Fruit fly (Drosophila melanogaster): ENCODE results near the gene Ns1.
A peak's percentile ranks its signal among the peaks of the same experiment; 100 is the strongest.

The Ns1 gene

dm6 chr3R:17080666-17081358 lies 8.3 kb upstream of the Ns1 start:
- TF ChIP-seq CG8478 (optimal IDR thresholded peaks at IDR 0.05) = no peak
- no peak for TF ChIP-seq CTCF (optimal IDR thresholded peaks at IDR 0.05)

DNA sequence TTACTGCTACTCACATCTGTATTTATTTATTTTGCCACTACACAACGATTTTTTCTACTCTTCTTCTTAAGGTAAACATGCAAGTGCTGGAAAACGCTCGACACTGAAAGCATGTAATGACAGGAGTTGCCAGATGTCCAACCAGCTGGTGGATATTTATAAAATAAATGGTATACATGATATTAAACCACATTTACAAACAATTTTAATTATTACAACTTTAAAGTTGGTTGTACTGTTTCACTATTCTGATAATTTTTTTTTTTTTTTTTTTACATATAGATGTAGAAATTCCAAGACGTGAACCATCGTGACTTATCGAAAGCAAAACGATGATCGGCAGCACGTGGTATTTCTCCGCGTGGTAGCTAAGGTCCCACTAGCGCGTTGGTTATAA lies 7.4 kb upstream of the Ns1 start, which contains the start of the genes Keap1 and kuk:
Gene Keap1, minus strand, starts transcription at position 87 of the 397 bp plus-strand sequence.
Gene kuk, plus strand, starts transcription at position 386 of the 397 bp plus-strand sequence.
- TF ChIP-seq CG8478 (optimal IDR thresholded peaks at IDR 0.05) (no peak), CTCF (optimal IDR thresholded peaks at IDR 0.05) (peak in 1 of 2 experiments; percentile 54)

- TF ChIP-seq CG8478 (optimal IDR thresholded peaks at IDR 0.05) (no peak), CTCF (optimal IDR thresholded peaks at IDR 0.05) (no peak)
Measured at dm6 chr3R:17078961-17079858, 6.7 kb upstream of the Ns1 start.

DNA sequence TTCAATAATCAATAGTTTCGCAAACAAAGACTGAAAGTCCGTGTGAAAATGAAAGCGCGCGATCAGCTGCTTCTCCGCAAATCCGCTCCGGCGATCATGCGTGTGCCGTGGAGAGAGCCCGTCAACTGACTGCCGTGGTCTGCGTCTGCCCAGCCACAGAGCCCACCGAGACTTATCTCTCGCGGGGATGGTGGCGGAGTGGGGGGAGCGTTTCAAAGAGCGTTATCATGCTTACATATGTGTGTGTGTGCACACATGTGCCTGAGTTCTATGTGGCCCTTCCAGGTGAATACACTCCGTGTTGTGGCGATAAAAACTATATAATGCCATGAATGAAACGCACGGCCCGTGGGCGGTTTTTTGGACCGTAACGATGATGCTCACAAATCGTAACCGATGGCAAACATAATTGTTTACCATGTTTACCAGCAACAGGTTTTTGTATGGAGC lies 5.5 kb upstream of the Ns1 start:
- TF ChIP-seq CG8478 (optimal IDR thresholded peaks at IDR 0.05) = no peak
- peak in 1 of 2 experiments; percentile 8 for TF ChIP-seq CTCF (optimal IDR thresholded peaks at IDR 0.05)

dm6 chr3R:17067721-17068120 lies 4.8 kb downstream of the Ns1 start:
- TF ChIP-seq CG8478 (optimal IDR thresholded peaks at IDR 0.05) (no peak), CTCF (optimal IDR thresholded peaks at IDR 0.05) (no peak)

- TF ChIP-seq CG8478 (optimal IDR thresholded peaks at IDR 0.05) = no peak
- no peak for TF ChIP-seq CTCF (optimal IDR thresholded peaks at IDR 0.05)
Measured at dm6 chr3R:17066828-17067430, 5.5 kb downstream of the Ns1 start.

dm6 chr3R:17066077-17066476 lies 6.4 kb downstream of the Ns1 start:
- no peak for TF ChIP-seq CG8478 (optimal IDR thresholded peaks at IDR 0.05)
- TF ChIP-seq CTCF (optimal IDR thresholded peaks at IDR 0.05) = no peak

dm6 chr3R:17065018-17065784 lies 7.3 kb downstream of the Ns1 start:
- TF ChIP-seq CTCF (optimal IDR thresholded peaks at IDR 0.05) = no peak
- TF ChIP-seq CG8478 (optimal IDR thresholded peaks at IDR 0.05) = no peak

dm6 chr3R:17063763-17064162 lies 8.7 kb downstream of the Ns1 start:
- TF ChIP-seq CG8478 (optimal IDR thresholded peaks at IDR 0.05) (no peak), CTCF (optimal IDR thresholded peaks at IDR 0.05) (no peak)

DNA sequence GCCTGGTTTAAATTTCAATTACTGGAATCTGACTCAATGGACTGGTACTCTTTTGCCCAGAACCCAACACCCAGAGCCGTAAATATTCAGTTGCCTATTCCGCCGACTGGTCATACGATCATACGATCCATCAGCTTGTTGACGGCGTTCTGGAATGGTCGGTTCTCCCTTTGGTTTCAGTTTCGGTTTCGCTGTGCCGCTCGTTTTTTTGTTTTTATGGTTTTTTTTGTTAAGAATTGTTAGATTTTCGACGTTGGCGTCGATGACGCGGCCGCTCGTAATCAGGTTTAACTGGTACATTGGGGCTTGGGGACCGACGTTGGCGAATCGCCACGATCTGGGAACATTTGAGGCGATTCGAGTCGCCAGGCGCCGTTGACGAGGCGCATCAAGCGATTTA lies 9.8 kb downstream of the Ns1 start:
- TF ChIP-seq CG8478 (optimal IDR thresholded peaks at IDR 0.05) (no peak), CTCF (optimal IDR thresholded peaks at IDR 0.05) (no peak)

- TF ChIP-seq CTCF (optimal IDR thresholded peaks at IDR 0.05) = no peak
- TF ChIP-seq CG8478 (optimal IDR thresholded peaks at IDR 0.05) = no peak
Measured at dm6 chr3R:17061736-17062371, 10.6 kb downstream of the Ns1 start.

DNA sequence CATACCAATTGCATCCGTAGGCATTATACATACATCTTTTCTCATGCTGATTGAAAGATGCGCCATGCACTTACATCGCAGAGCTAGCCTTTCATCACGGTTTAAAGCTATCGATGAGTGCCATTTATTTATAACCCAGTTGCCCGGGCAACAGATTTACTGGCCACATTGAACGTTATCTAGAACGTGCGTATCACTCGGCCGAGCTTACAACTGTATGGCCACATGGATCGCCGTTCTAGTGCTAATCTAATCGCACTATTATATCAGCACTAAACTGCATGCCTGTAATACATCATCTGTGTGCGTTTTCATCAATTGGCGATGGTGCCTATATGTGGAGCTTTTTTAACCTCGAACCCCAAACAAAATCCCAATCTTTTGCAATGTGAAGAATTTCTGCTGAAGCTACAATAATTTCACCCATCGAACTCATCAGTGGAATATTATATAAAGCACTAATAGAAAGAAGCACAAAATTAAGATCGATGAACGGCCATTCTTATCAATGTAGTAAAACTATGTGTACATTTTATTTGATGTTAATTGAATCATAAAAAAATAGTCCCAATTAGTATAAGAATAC lies 11.6 kb downstream of the Ns1 start:
- no peak for TF ChIP-seq CTCF (optimal IDR thresholded peaks at IDR 0.05)
- no peak for TF ChIP-seq CG8478 (optimal IDR thresholded peaks at IDR 0.05)

- TF ChIP-seq CG8478 (optimal IDR thresholded peaks at IDR 0.05) = no peak
- TF ChIP-seq CTCF (optimal IDR thresholded peaks at IDR 0.05) = no peak
Measured at dm6 chr3R:17060244-17060664, 12.2 kb downstream of the Ns1 start.

- no peak for TF ChIP-seq CG8478 (optimal IDR thresholded peaks at IDR 0.05)
- no peak for TF ChIP-seq CTCF (optimal IDR thresholded peaks at IDR 0.05)
Measured at dm6 chr3R:17059811-17060169, 12.7 kb downstream of the Ns1 start.

Data from S2 (cell line).